Worm (Caenorhabditis elegans) whole organism, L1 larva: ENCODE data around the gene F38A1.11.

Experiments used
- F16B12.6 ChIP-seq: fragments of 150-350 bp; optimal IDR thresholded peaks from 2 replicates; lab custom pipeline; 2014; ENCODE audit warnings: missing biosample characterization, missing genetic modification characterization
- ceh-88 ChIP-seq: fragments of 200-800 bp; sonication (Bioruptor generic); IDR thresholded peaks from 2 replicates; pipeline ENCODE4 v1.3.6; 2022; ENCODE audit warnings: missing genetic modification characterization, missing compliant biosample characterization
- efl-1 ChIP-seq, 4 experiments: fragments of 150-350 bp; optimal IDR thresholded peaks in 3 of 4; peaks in 1 of 4; 1 replicate in 1 of 4; 2 replicates in 3 of 4; lab custom pipeline; 2014; ENCODE audit warnings: missing biosample characterization in 2 of 4, missing genetic modification characterization in 2 of 4, missing genetic modification reagents in 2 of 4
- fos-1 ChIP-seq: fragments of 150-350 bp; optimal IDR thresholded peaks from 2 replicates; lab custom pipeline; 2014; ENCODE audit warnings: missing biosample characterization, missing genetic modification characterization
- irx-1 ChIP-seq: sonication (generic microtip); optimal IDR thresholded peaks from 2 replicates; lab custom pipeline; 2016; ENCODE audit warnings: missing genetic modification characterization, missing compliant biosample characterization
- lin-15B ChIP-seq: fragments of 150-350 bp; sonication (generic microtip); optimal IDR thresholded peaks from 3 replicates; lab custom pipeline; 2014; ENCODE audit warnings: missing biosample characterization, missing genetic modification characterization
- lsy-2 ChIP-seq, 2 experiments: fragments of 150-350 bp; optimal IDR thresholded peaks; 2 replicates each; lab custom pipeline; 2014; ENCODE audit warnings: missing biosample characterization in 2 of 2, missing genetic modification characterization in 2 of 2
- mdl-1 ChIP-seq, 2 experiments: fragments of 150-350 bp; optimal IDR thresholded peaks; 2 replicates each; lab custom pipeline; 2014 to 2017; ENCODE audit warnings: missing biosample characterization in 2 of 2, missing genetic modification characterization in 2 of 2, inconsistent platforms in 1 of 2
- nhr-71 ChIP-seq: sonication (generic microtip); optimal IDR thresholded peaks from 2 replicates; lab custom pipeline; 2016; ENCODE audit warnings: mild to moderate bottlenecking, missing genetic modification characterization, moderate library complexity, missing compliant biosample characterization
- rnt-1 ChIP-seq: sonication (generic microtip); optimal IDR thresholded peaks from 2 replicates; lab custom pipeline; 2016; ENCODE audit warnings: mild to moderate bottlenecking, missing genetic modification characterization, moderate library complexity, missing compliant biosample characterization
- sptf-1 ChIP-seq: fragments of 150-350 bp; optimal IDR thresholded peaks from 2 replicates; lab custom pipeline; 2014; ENCODE audit warnings: missing biosample characterization, missing genetic modification characterization
- sup-37 ChIP-seq: fragments of 200-800 bp; sonication (Bioruptor generic); optimal IDR thresholded peaks from 2 replicates; lab custom pipeline; 2018; ENCODE audit warnings: mild to moderate bottlenecking, missing genetic modification characterization, missing compliant biosample characterization
- tbx-2 ChIP-seq: sonication (generic microtip); optimal IDR thresholded peaks from 2 replicates; lab custom pipeline; 2016; ENCODE audit warnings: missing genetic modification characterization, missing compliant biosample characterization
- unc-130 ChIP-seq: fragments of 150-350 bp; optimal IDR thresholded peaks from 2 replicates; lab custom pipeline; 2017; ENCODE audit warnings: missing biosample characterization, missing genetic modification characterization, inconsistent platforms
- unc-86 ChIP-seq: sonication (generic microtip); optimal IDR thresholded peaks from 2 replicates; lab custom pipeline; 2016; ENCODE audit warnings: missing genetic modification characterization, missing compliant biosample characterization
- xbp-1 ChIP-seq: sonication (generic microtip); optimal IDR thresholded peaks from 2 replicates; lab custom pipeline; 2016; ENCODE audit warnings: missing genetic modification characterization, missing compliant biosample characterization

The F38A1.11 gene

DNA sequence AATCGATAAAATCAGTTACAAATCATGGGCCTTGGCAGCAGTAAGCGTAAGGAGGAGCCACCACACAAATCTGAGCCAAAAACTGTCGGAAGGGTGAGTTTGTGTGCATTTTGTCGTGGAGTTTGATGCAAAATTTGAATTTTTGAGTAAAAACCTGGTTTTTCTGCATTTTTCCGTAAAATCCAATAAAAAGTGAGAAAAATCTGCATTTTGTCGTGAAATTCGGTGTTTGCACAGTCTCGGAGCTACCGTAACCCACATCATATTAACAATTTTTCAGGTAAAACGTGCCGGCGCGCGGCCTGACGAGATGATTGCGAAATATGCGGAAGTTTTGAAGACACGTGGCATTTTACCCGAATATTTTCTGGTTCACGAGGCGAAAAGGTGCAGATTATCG, 28.7 kb downstream of the F38A1.11 start:
- TF ChIP-seq efl-1 (optimal IDR thresholded peaks at IDR 0.05; lab: Kevin White, UChicago) (no peak), efl-1 (GFP tag; optimal IDR thresholded peaks at IDR 0.05 in 1 of 2; lab: Kevin White, UChicago) (peak in 1 of 2 experiments; percentile 10), sup-37 (GFP tag; lab: Kevin White, UChicago) (no peak)
- TF ChIP-seq, all 84 proteins: peak for 1

DNA sequence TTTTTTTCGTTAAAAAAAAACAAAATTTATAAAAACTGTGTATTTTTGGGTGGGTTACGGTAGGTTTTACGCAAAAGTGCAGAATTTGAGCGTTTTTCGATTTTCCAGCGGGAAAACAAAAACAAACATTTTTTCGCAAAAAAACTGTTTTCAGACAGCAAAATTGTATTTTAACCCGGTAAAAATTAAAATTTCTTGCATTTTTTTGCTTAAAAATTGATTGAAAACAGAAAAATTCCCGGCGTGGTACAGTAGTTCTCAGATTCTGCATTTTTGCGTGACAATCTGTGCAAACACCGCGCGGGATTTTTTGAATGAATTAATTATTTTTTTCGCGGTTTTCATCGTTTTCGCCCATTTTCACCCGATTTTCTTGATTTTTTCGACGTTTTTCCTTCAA, 29.9 kb downstream of the F38A1.11 start:
- peak in 1 of 2 experiments; percentile 28 for TF ChIP-seq lsy-2 (tag; optimal IDR thresholded peaks at IDR 0.05; lab: Kevin White, UChicago)
- TF ChIP-seq efl-1 (optimal IDR thresholded peaks at IDR 0.05; lab: Kevin White, UChicago) = no peak
- TF ChIP-seq efl-1 (GFP tag; optimal IDR thresholded peaks at IDR 0.05 in 1 of 2; lab: Kevin White, UChicago) = peak in 1 of 2 experiments; percentile 3
- TF ChIP-seq rnt-1 = no peak
- TF ChIP-seq F16B12.6 (tag; lab: Kevin White, UChicago) = peak; percentile 5

DNA sequence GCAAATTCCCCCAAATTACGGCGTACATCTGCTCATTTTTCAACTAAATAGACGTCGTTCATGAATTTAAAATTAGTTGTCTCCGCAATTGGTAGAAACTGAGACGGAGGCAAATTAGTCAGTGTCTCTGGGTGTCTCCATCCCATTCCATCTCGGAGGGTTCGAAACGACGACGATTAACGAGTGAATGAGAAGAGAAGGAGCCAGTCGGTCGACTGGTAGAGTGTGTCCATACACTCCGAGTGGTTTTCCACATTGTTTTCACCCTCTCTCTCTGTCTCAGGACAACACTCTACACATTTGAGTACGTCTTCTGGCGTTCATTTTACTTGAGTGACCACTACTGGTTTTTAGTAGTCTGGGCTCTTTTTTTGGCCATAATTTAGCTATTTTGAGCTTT, 31.8 kb downstream of the F38A1.11 start:
- TF ChIP-seq sptf-1 (tag; lab: Kevin White, UChicago) (no peak), tbx-2 (tag; lab: Kevin White, UChicago) (no peak), unc-86 (no peak), lin-15B (tag; lab: Kevin White, UChicago) (no peak)

DNA sequence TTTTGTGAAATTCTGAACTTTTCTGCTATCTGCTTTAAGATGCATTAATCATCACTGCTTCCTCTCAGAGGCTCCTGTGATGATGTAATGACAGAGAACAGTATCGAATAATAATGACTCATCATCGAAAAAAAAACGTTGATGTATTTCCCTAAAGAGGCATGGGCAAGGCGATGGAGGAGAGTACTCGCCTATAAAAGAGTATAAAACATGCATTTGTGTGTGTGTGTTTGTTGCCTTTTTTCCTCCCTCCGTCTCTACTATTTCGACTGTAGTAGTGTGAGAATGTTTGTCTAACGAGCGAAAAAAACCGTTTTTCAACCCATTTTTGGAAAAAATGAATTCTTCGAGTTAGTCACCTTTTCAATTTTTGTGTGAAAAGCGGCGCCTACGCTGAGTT, 37.7 kb downstream of the F38A1.11 start:
- no peak for TF ChIP-seq xbp-1 (tag; lab: Kevin White, UChicago)
- TF ChIP-seq fos-1 (tag; lab: Kevin White, UChicago) = peak; percentile 12
- TF ChIP-seq, all 84 proteins: peak for 1

DNA sequence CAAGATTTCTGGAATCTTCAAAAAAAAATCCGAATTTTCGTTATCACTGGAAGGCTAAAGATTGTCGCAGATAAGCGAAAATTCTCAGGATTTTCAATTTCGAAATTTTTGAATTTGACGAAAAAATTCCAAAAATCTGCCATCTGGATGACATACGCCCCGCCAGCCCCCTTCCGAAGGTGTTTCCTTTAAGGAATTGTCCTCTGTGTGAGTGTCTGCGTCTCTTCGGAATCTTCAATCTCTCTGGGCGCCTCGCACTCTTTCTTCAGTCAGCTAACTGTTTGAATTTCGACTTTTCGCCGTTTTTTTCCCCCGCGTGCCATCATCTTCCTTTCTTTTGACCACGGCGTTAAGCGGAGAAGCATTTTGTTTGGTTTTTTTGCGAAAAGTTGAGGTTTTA, 39.4 kb downstream of the F38A1.11 start:
- TF ChIP-seq ceh-88 (GFP tag; lab: Robert Waterston, UW) (no peak), nhr-71 (no peak), mdl-1 (tag; optimal IDR thresholded peaks at IDR 0.05; lab: Kevin White, UChicago) (no peak)

DNA sequence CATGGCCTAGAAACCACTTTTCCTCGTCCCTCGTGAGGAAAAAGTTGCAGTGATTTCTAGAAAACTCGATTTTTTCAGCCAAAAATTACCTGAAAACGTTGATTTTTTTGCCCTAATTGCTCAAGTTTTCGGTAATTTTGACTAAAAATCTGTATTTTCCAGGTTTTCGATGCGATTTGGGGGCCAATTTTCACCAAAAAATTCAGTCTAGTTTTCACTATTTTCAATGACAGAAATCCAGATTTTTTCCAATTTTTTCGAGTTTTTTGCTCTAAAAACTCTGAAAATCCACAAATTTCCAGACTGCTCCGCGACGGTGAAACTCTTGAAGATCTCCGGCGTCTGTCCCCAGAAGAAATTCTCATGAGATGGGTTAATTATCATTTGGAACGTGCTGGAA, 42.1 kb downstream of the F38A1.11 start, which contains the start of gene plst-1:
TSS of gene plst-1 (plus strand) at position 301 of the 400 bp plus-strand sequence.
- no peak for TF ChIP-seq irx-1 (tag; lab: Kevin White, UChicago)
- no peak for TF ChIP-seq unc-130 (tag; lab: Kevin White, UChicago)
- TF ChIP-seq, all 84 proteins: peak for 0
